Worm (Caenorhabditis elegans): ENCODE results near the gene T16G12.3.

ce11 chrIII:10006734-10007348 lies 43.6 kb upstream of the T16G12.3 start, which contains the start of gene C05B5.8:
- no peak for TF ChIP-seq dao-5 (tag; optimal IDR thresholded peaks at IDR 0.05)
- no peak for TF ChIP-seq him-1 (tag; optimal IDR thresholded peaks at IDR 0.05)
- TF ChIP-seq W03F9.2 (tag; optimal IDR thresholded peaks at IDR 0.05) = no peak
